Worm (Caenorhabditis elegans) whole organism, young adult: Measurements from ENCODE around the gene C25F9.4.

Source experiments
- D2030.7 ChIP-seq: fragments of 200-800 bp; sonication (Bioruptor generic); IDR thresholded peaks from 2 replicates; pipeline ENCODE4 v1.3.6; 2022; ENCODE audit warnings: missing genetic modification reagents, missing genetic modification characterization, missing compliant biosample characterization
- Y56A3A.18 ChIP-seq: fragments of 200-800 bp; sonication (Bioruptor generic); IDR thresholded peaks from 2 replicates; pipeline ENCODE4 v1.3.6; 2022; ENCODE audit warnings: missing genetic modification reagents, missing genetic modification characterization, missing compliant biosample characterization
- Y95B8A.8 ChIP-seq: fragments of 200-800 bp; sonication (Bioruptor generic); IDR thresholded peaks from 2 replicates; pipeline ENCODE4 v1.3.6; 2022; ENCODE audit warnings: missing genetic modification reagents, missing genetic modification characterization, missing compliant biosample characterization
- ZK185.1 ChIP-seq: sonication (generic microtip); optimal IDR thresholded peaks from 2 replicates; lab custom pipeline; 2016; ENCODE audit warnings: mild to moderate bottlenecking, missing genetic modification characterization, missing compliant biosample characterization; ENCODE audit not compliant: poor library complexity, severe bottlenecking
- aptf-3 ChIP-seq: fragments of 200-800 bp; sonication (Bioruptor generic); IDR thresholded peaks from 2 replicates; pipeline ENCODE4 v1.3.6; 2022; ENCODE audit warnings: missing genetic modification characterization, missing compliant biosample characterization
- cebp-1 ChIP-seq, 2 experiments: fragments of 200-800 bp in 1 of 2; sonication (Bioruptor generic) in 1 of 2; sonication (generic microtip) in 1 of 2; IDR thresholded peaks in 1 of 2; optimal IDR thresholded peaks in 1 of 2; 2 replicates each; pipeline versions ENCODE4 v1.3.6 to Lab custom; 2017 to 2022; ENCODE audit warnings: missing compliant biosample characterization in 2 of 2, missing genetic modification characterization in 2 of 2, mild to moderate bottlenecking in 1 of 2, missing genetic modification reagents in 1 of 2, moderate library complexity in 1 of 2
- ets-4 ChIP-seq: fragments of 200-800 bp; sonication (Bioruptor generic); optimal IDR thresholded peaks from 2 replicates; lab custom pipeline; 2018; ENCODE audit warnings: mild to moderate bottlenecking, missing genetic modification characterization, missing compliant biosample characterization
- fkh-3 ChIP-seq: sonication (generic microtip); optimal IDR thresholded peaks from 2 replicates; lab custom pipeline; 2016; ENCODE audit warnings: mild to moderate bottlenecking, missing genetic modification characterization, missing compliant biosample characterization
- hlh-26 ChIP-seq: fragments of 200-800 bp; sonication (Bioruptor generic); conservative IDR thresholded peaks from 2 replicates; pipeline ENCODE4 v1.3.6; 2022; ENCODE audit warnings: missing genetic modification reagents, missing genetic modification characterization, missing compliant biosample characterization
- hmg-20 ChIP-seq: fragments of 200-800 bp; sonication (Bioruptor generic); IDR thresholded peaks from 2 replicates; pipeline ENCODE4 v1.3.6; 2022; ENCODE audit warnings: missing genetic modification reagents, missing genetic modification characterization, missing compliant biosample characterization
- lin-26 ChIP-seq: fragments of 200-800 bp; sonication (Bioruptor generic); IDR thresholded peaks from 2 replicates; pipeline ENCODE4 v1.3.6; 2022; ENCODE audit warnings: missing genetic modification reagents, missing genetic modification characterization, missing compliant biosample characterization
- lin-35 ChIP-seq, 3 experiments: fragments of 150-350 bp in 2 of 3; sonication (generic microtip) in 1 of 3; optimal IDR thresholded peaks; 2 replicates each; lab custom pipeline; 2014 to 2018; ENCODE audit warnings: missing biosample characterization in 3 of 3, missing genetic modification characterization in 3 of 3, missing genetic modification reagents in 3 of 3
- lsl-1 ChIP-seq: fragments of 200-800 bp; sonication (Bioruptor generic); optimal IDR thresholded peaks from 2 replicates; lab custom pipeline; 2018; ENCODE audit warnings: mild to moderate bottlenecking, missing genetic modification characterization, moderate library complexity, missing compliant biosample characterization
- lsy-27 ChIP-seq: sonication (generic microtip); optimal IDR thresholded peaks from 2 replicates; lab custom pipeline; 2017; ENCODE audit warnings: missing genetic modification characterization, mild to moderate bottlenecking, missing compliant biosample characterization, antibody characterized with exemption, missing genotype, borderline replicate concordance; ENCODE audit not compliant: insufficient read depth
- nfya-1 ChIP-seq: sonication (generic microtip); optimal IDR thresholded peaks from 2 replicates; lab custom pipeline; 2017; ENCODE audit warnings: antibody characterized with exemption, missing compliant biosample characterization, missing genetic modification characterization, borderline replicate concordance; ENCODE audit not compliant: insufficient read depth
- nhr-80 ChIP-seq: sonication (generic microtip); optimal IDR thresholded peaks from 2 replicates; lab custom pipeline; 2016; ENCODE audit warnings: missing genetic modification characterization, missing compliant biosample characterization
- pbrm-1 ChIP-seq: fragments of 200-800 bp; sonication (Bioruptor generic); IDR thresholded peaks from 2 replicates; pipeline ENCODE4 v1.3.6; 2022; ENCODE audit warnings: missing genetic modification reagents, missing genetic modification characterization, missing compliant biosample characterization
- sea-2 ChIP-seq: fragments of 200-800 bp; sonication (Bioruptor generic); IDR thresholded peaks from 2 replicates; pipeline ENCODE4 v1.3.6; 2022; ENCODE audit warnings: missing genetic modification characterization, missing compliant biosample characterization
- tlf-1 ChIP-seq: fragments of 200-800 bp; sonication (Bioruptor generic); optimal IDR thresholded peaks from 2 replicates; lab custom pipeline; 2018; ENCODE audit warnings: mild to moderate bottlenecking, missing genetic modification characterization, missing compliant biosample characterization
- unc-130 ChIP-seq: sonication (generic microtip); optimal IDR thresholded peaks from 2 replicates; lab custom pipeline; 2016; ENCODE audit warnings: missing genetic modification reagents, missing genetic modification characterization, missing compliant biosample characterization
- xnd-1 ChIP-seq: sonication (generic microtip); optimal IDR thresholded peaks from 2 replicates; lab custom pipeline; 2016; ENCODE audit warnings: missing genotype, missing genetic modification reagents, missing genetic modification characterization, missing compliant biosample characterization
- zim-3 ChIP-seq: sonication (generic microtip); optimal IDR thresholded peaks from 2 replicates; lab custom pipeline; 2017; ENCODE audit warnings: mild to moderate bottlenecking, missing genetic modification characterization, moderate library complexity, missing compliant biosample characterization
- ztf-6 ChIP-seq: fragments of 200-800 bp; sonication (Bioruptor generic); IDR thresholded peaks from 2 replicates; pipeline ENCODE4 v1.3.6; 2022; ENCODE audit warnings: missing genetic modification reagents, missing genetic modification characterization, missing compliant biosample characterization

The C25F9.4 gene

DNA sequence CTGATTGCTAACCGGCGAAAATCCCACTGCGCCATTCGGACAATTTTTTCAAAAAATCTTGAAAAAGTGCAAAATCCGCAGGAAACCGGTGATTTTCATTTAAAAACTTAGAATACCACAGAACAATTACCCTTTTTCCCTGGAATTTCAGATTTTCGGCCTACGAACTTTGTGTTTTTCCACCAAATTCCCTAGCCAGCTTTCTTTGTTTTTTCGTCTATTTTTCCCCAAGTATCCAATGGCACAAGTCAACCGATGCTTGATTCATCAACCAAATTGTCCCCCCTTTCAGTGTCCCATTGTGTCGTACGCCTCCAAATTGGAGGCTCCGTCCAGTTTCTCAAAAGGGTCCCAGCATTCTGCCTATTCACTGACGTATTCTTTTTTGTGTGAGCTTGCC is 46.2 kb downstream of the C25F9.4 start, which contains the start of gene Y43F8A.1:
TSS of gene Y43F8A.1 (plus strand) at position 301 of the 400 bp plus-strand sequence.
- TF ChIP-seq lsy-27 (tag; lab: Kevin White, UChicago) (no peak), nhr-80 (no peak), ztf-6 (GFP tag; lab: Robert Waterston, UW) (no peak), nfya-1 (tag; lab: Kevin White, UChicago) (no peak), hmg-20 (GFP tag; lab: Robert Waterston, UW) (no peak), lsl-1 (GFP tag; lab: Kevin White, UChicago) (no peak), Y95B8A.8 (GFP tag; lab: Robert Waterston, UW) (no peak)

DNA sequence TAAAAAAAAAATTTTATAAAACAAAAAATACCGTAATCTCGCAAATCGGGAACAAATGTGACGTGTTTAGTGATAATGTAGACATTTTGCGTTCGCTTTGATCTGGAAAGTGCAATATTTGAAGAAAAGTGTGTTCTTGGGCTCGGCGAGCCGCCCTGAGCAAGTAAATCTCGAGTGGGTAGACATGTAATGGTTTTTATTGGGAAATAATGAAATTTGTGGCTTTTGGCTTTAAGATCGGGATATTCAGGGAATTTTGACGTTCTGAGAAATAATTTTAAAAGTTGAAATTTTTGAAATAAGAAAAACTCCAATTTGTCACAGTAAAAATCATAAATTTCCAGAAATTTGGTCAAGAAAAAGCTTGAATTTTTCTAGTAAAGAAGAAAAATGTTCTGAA is 53.8 kb downstream of the C25F9.4 start, which contains the start of gene C14B4.2:
TSS of gene C14B4.2 (minus strand) at position 101 of the 400 bp plus-strand sequence.
- TF ChIP-seq aptf-3 (GFP tag; lab: Robert Waterston, UW) (no peak), fkh-3 (tag; lab: Kevin White, UChicago) (no peak), pbrm-1 (GFP tag; lab: Robert Waterston, UW) (no peak), lin-35 (GFP tag; optimal IDR thresholded peaks at IDR 0.05; lab: Kevin White, UChicago) (no peak), lin-26 (GFP tag; lab: Robert Waterston, UW) (no peak), D2030.7 (GFP tag; lab: Robert Waterston, UW) (no peak), hlh-26 (GFP tag; lab: Robert Waterston, UW) (no peak), xnd-1 (tag; lab: Kevin White, UChicago) (no peak), tlf-1 (GFP tag; lab: Kevin White, UChicago) (no peak), cebp-1 (GFP tag; IDR thresholded peaks at IDR 0.05; lab: Robert Waterston, UW) (no peak), cebp-1 (tag; optimal IDR thresholded peaks at IDR 0.05; lab: Kevin White, UChicago) (no peak), unc-130 (GFP tag; lab: Kevin White, UChicago) (no peak), ZK185.1 (no peak), ets-4 (GFP tag; lab: Kevin White, UChicago) (no peak), zim-3 (tag; lab: Kevin White, UChicago) (no peak), Y56A3A.18 (GFP tag; lab: Robert Waterston, UW) (no peak), sea-2 (no peak)
- TF ChIP-seq, all 124 proteins: peak for 0
